Worm (Caenorhabditis elegans) whole organism, mixed stage, embryonic: ENCODE measurements around the gene ghi-1.

Experiments used
- bed-3 ChIP-seq: fragments of 200-800 bp; sonication (Bioruptor generic); optimal IDR thresholded peaks from 3 replicates; lab custom pipeline; 2018; ENCODE audit warnings: mild to moderate bottlenecking, missing genetic modification characterization, moderate library complexity, missing compliant biosample characterization
- ceh-43 ChIP-seq: fragments of 200-800 bp; sonication (Bioruptor generic); optimal IDR thresholded peaks from 2 replicates; lab custom pipeline; 2018; ENCODE audit warnings: mild to moderate bottlenecking, missing genetic modification characterization, moderate library complexity, missing compliant biosample characterization
- cnd-1 ChIP-seq: fragments of 200-800 bp; sonication (Bioruptor generic); optimal IDR thresholded peaks from 2 replicates; lab custom pipeline; 2018; ENCODE audit warnings: mild to moderate bottlenecking, missing genetic modification characterization, missing compliant biosample characterization
- hlh-1 ChIP-seq: fragments of 150-350 bp; optimal IDR thresholded peaks from 2 replicates; lab custom pipeline; 2014; ENCODE audit warnings: missing biosample characterization, missing genetic modification reagents, missing genetic modification characterization
- lsy-2 ChIP-seq: fragments of 150-350 bp; optimal IDR thresholded peaks from 2 replicates; lab custom pipeline; 2014; ENCODE audit warnings: missing biosample characterization, missing genetic modification characterization
- nhr-2 ChIP-seq: fragments of 150-350 bp; optimal IDR thresholded peaks from 2 replicates; lab custom pipeline; 2014; ENCODE audit warnings: missing biosample characterization, missing genetic modification characterization
- nhr-28 ChIP-seq: fragments of 150-350 bp; optimal IDR thresholded peaks from 2 replicates; lab custom pipeline; 2014; ENCODE audit warnings: missing biosample characterization, missing genetic modification characterization
- nhr-76 ChIP-seq: sonication (generic microtip); optimal IDR thresholded peaks from 2 replicates; lab custom pipeline; 2017; ENCODE audit warnings: missing biosample characterization, missing genetic modification characterization
- pha-4 ChIP-seq: fragments of 150-350 bp; optimal IDR thresholded peaks from 2 replicates; lab custom pipeline; 2018; ENCODE audit warnings: missing biosample characterization, missing genetic modification reagents, missing genetic modification characterization
- sem-2 ChIP-seq: fragments of 200-800 bp; sonication (Bioruptor generic); optimal IDR thresholded peaks from 2 replicates; lab custom pipeline; 2018; ENCODE audit warnings: mild to moderate bottlenecking, missing genetic modification characterization, missing compliant biosample characterization
- snpc-4 ChIP-seq: fragments of 150-350 bp; optimal IDR thresholded peaks from 2 replicates; lab custom pipeline; 2014; ENCODE audit warnings: missing biosample characterization, missing genetic modification characterization
- unc-39 ChIP-seq: fragments of 150-350 bp; optimal IDR thresholded peaks from 2 replicates; lab custom pipeline; 2014; ENCODE audit warnings: missing biosample characterization, missing genetic modification characterization
- unc-62 ChIP-seq: fragments of 150-350 bp; optimal IDR thresholded peaks from 2 replicates; lab custom pipeline; 2014; ENCODE audit warnings: missing biosample characterization, missing genetic modification reagents, missing genetic modification characterization

DNA sequence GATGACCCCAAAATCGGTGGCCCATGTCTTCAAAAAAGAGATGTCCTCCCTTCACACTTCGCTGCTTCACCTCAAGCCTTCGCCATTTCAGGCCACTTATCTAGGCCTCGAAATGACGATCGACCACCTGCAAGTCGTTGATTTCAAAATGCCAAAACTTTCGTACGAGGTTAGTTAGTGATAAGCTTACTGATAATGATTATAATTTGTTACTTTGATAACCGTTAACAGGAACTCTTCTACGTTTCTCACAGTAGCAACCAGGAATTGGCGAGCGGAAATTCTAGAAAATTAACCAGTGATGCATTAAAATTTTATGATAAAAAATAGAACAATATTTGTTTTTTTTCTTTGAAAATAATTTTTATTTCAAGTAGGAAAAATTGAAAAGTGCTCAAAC lies 327 bp downstream of the ghi-1 start:
- no peak for TF ChIP-seq unc-62 (GFP tag; lab: Kevin White, UChicago)
- TF ChIP-seq unc-39 (tag; lab: Kevin White, UChicago) = no peak
- no peak for TF ChIP-seq nhr-2 (tag; lab: Kevin White, UChicago)
- no peak for TF ChIP-seq lsy-2 (tag; lab: Kevin White, UChicago)
- TF ChIP-seq ceh-43 (GFP tag; lab: Kevin White, UChicago) = no peak
- TF ChIP-seq nhr-28 (tag; lab: Kevin White, UChicago) = no peak
- TF ChIP-seq nhr-76 (tag; lab: Kevin White, UChicago) = no peak
- TF ChIP-seq sem-2 = no peak
- TF ChIP-seq cnd-1 = no peak
- TF ChIP-seq pha-4 (tag; lab: Kevin White, UChicago) = no peak
- TF ChIP-seq bed-3 (GFP tag; lab: Kevin White, UChicago) = no peak
- TF ChIP-seq snpc-4 (tag; lab: Kevin White, UChicago) = no peak
- no peak for TF ChIP-seq hlh-1 (tag; lab: Kevin White, UChicago)
